Worm (Caenorhabditis elegans): ENCODE results near the gene memo-1.

DNA sequence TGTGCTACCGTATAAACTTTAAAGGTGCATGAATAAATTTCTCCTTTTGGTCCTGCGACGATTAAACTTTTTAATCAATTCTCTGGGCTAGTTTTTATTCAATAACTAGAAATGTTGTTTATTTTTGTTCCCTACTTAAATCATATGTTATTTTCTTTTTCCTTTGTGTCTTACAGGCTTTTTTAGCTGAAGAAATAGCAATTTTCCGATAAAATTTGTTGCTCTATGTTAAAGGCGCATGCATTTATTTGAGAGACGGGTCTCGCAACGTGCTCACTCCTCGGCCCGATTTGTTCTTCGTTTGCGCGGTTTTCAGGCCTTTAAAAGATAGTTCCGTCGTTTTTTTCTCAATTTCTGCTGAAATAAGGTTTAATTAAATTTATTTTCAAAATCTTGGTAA lies 6.9 kb upstream of the memo-1 start:
- TF ChIP-seq ztf-23 (GFP tag; IDR thresholded peaks at IDR 0.05) (no peak), tab-1 (GFP tag; IDR thresholded peaks at IDR 0.05) (no peak), flt-1 (GFP tag; IDR thresholded peaks at IDR 0.05) (no peak), klf-2 (GFP tag; conservative IDR thresholded peaks at IDR 0.05) (no peak)

Measured in whole organism, midembryonic.